Fruit fly (Drosophila melanogaster): ENCODE data around the gene CG7950.

The CG7950 gene

DNA sequence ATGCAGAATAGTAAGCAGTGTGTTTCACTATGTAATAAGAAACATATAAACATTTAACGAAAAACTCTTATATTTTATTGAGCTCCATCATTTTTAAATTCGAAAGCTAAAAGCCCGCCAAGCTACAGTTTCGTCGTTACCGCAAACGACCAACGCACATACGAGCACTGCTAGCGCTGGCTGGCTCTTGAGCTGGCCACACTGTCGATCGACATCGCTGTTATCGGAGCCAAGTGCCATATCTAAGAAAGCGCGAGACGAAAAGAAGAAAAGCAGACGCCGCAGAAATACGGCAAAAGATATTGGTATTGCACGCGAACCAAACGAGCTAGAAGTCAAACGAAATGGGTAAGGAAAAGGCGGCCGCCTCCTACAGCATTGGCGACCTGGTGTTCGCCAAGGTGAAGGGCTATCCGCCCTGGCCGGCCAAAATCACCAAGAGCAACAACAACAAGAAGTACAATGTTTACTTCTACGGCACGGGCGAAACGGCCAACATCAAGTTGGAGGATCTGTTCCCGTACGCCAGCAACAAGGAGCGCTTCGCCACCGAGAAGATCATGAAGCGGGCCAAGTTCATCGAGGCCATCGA is 4.1 kb upstream of the CG7950 start, which contains the start of gene Jasper (continued):
- TF ChIP-seq Adf1 (GFP tag; IDR thresholded peaks at IDR 0.05) (peak; percentile 20; the same call in 1 of the 2 replicates), Dll (GFP tag; IDR thresholded peaks at IDR 0.05; ENCODE audit: partially characterized antibody) (peak; percentile 58), usp (GFP tag; optimal IDR thresholded peaks at IDR 0.05) (no peak), wdn (GFP tag; IDR thresholded peaks at IDR 0.05) (no peak), rib (GFP tag; IDR thresholded peaks at IDR 0.05) (no peak), CG8924 (tag; optimal IDR thresholded peaks at IDR 0.05) (no peak), CG4404 (GFP tag; IDR thresholded peaks at IDR 0.05) (no peak), CG8089 (GFP tag; optimal IDR thresholded peaks at IDR 0.05) (no peak), sna (GFP tag; IDR thresholded peaks at IDR 0.05; ENCODE audit: partially characterized antibody) (no peak), btn (GFP tag; optimal IDR thresholded peaks at IDR 0.05) (no peak), CG17612 (GFP tag; IDR thresholded peaks at IDR 0.05) (no peak; the same call in 1 of the 2 replicates), CG8944 (GFP tag; optimal IDR thresholded peaks at IDR 0.05) (no peak), YL-1 (GFP tag; optimal IDR thresholded peaks at IDR 0.05) (peak; percentile 71), CG12744 (GFP tag; optimal IDR thresholded peaks at IDR 0.05) (no peak), grau (tag; optimal IDR thresholded peaks at IDR 0.05) (peak; percentile 16), Opbp (GFP tag; IDR thresholded peaks at IDR 0.05; ENCODE audit: partially characterized antibody) (peak; percentile 68; the same call in 2 of the 3 replicates), pfk (GFP tag; optimal IDR thresholded peaks at IDR 0.05) (peak; percentile 16), TFAM (GFP tag; optimal IDR thresholded peaks at IDR 0.05) (no peak), Dad (GFP tag; optimal IDR thresholded peaks at IDR 0.05) (peak; percentile 1), D (optimal IDR thresholded peaks at IDR 0.05) (no peak), D (GFP tag; optimal IDR thresholded peaks at IDR 0.05) (no peak), CG18262 (tag; optimal IDR thresholded peaks at IDR 0.05) (peak; percentile 9), CG14014 (GFP tag; IDR thresholded peaks at IDR 0.05) (no peak), Aef1 (GFP tag; IDR thresholded peaks at IDR 0.05) (no peak), otp (GFP tag; IDR thresholded peaks at IDR 0.05) (no peak), nerfin-1 (tag; optimal IDR thresholded peaks at IDR 0.05) (peak; percentile 29), Drgx (GFP tag; IDR thresholded peaks at IDR 0.05) (no peak), CG32532 (GFP tag; IDR thresholded peaks at IDR 0.05) (no peak), CG10147 (GFP tag; optimal IDR thresholded peaks at IDR 0.05) (no peak), cg (GFP tag; optimal IDR thresholded peaks at IDR 0.05) (no peak), stc (GFP tag; IDR thresholded peaks at IDR 0.05) (no peak), pb (GFP tag; optimal IDR thresholded peaks at IDR 0.05) (no peak), Sry-δ (GFP tag; optimal IDR thresholded peaks at IDR 0.05) (peak; percentile 100), Neu2 (GFP tag; optimal IDR thresholded peaks at IDR 0.05; ENCODE audit: borderline replicate concordance) (no peak), Mad (GFP tag; optimal IDR thresholded peaks at IDR 0.05) (peak; percentile 39), mld (GFP tag; IDR thresholded peaks at IDR 0.05; ENCODE audit: partially characterized antibody) (no peak), CG8281 (tag; optimal IDR thresholded peaks at IDR 0.05) (no peak), Sin3A (optimal IDR thresholded peaks at IDR 0.05) (peak; percentile 73), CG13296 (GFP tag; optimal IDR thresholded peaks at IDR 0.05) (no peak), CG32767 (GFP tag; IDR thresholded peaks at IDR 0.05) (no peak), CG1529 (GFP tag; optimal IDR thresholded peaks at IDR 0.05) (no peak), E2f1 (GFP tag; IDR thresholded peaks at IDR 0.05) (no peak), CG6272 (GFP tag; IDR thresholded peaks at IDR 0.05) (0 out of 2 replicates have a peak, but pooled peaks have one; percentile 18), CG11696 (GFP tag; IDR thresholded peaks at IDR 0.05) (no peak), B-H2 (GFP tag; optimal IDR thresholded peaks at IDR 0.05) (peak; percentile 23), CG2120 (GFP tag; optimal IDR thresholded peaks at IDR 0.05) (peak; percentile 46), CG31388 (GFP tag; optimal IDR thresholded peaks at IDR 0.05) (no peak), HLH3B (GFP tag; IDR thresholded peaks at IDR 0.05) (no peak), HLHmδ (GFP tag; optimal IDR thresholded peaks at IDR 0.05) (no peak), Hmr (GFP tag; optimal IDR thresholded peaks at IDR 0.05) (peak; percentile 19), CG2712 (tag; optimal IDR thresholded peaks at IDR 0.05) (peak; percentile 63), danr (GFP tag; IDR thresholded peaks at IDR 0.05) (no peak)
